Worm (Caenorhabditis elegans) whole organism, late embryonic: ENCODE results near the gene R05H11.1.

ENCODE experiments used
- C08G9.2 ChIP-seq: sonication (generic microtip); optimal IDR thresholded peaks from 2 replicates; lab custom pipeline; 2016; ENCODE audit warnings: mild to moderate bottlenecking, missing genetic modification characterization, moderate library complexity, missing compliant biosample characterization
- C38D4.7 ChIP-seq: fragments of 200-800 bp; sonication (Bioruptor generic); optimal IDR thresholded peaks from 2 replicates; lab custom pipeline; 2018; ENCODE audit warnings: mild to moderate bottlenecking, missing genetic modification characterization, moderate library complexity, missing compliant biosample characterization
- F13H6.1 ChIP-seq: sonication (generic microtip); optimal IDR thresholded peaks from 2 replicates; lab custom pipeline; 2016; ENCODE audit warnings: missing genetic modification characterization, missing compliant biosample characterization
- K02D7.2 ChIP-seq: sonication (generic microtip); optimal IDR thresholded peaks from 2 replicates; lab custom pipeline; 2017; ENCODE audit warnings: mild to moderate bottlenecking, missing genetic modification characterization, missing compliant biosample characterization
- T23F11.4 ChIP-seq: fragments of 200-800 bp; sonication (Bioruptor generic); optimal IDR thresholded peaks from 2 replicates; lab custom pipeline; 2018; ENCODE audit warnings: mild to moderate bottlenecking, missing genetic modification characterization, missing compliant biosample characterization
- Y22D7AL.16 ChIP-seq: sonication (generic microtip); optimal IDR thresholded peaks from 2 replicates; lab custom pipeline; 2016; ENCODE audit warnings: missing genetic modification characterization, missing compliant biosample characterization
- ceh-2 ChIP-seq: sonication (generic microtip); optimal IDR thresholded peaks from 2 replicates; lab custom pipeline; 2016; ENCODE audit warnings: missing genotype, missing genetic modification characterization, missing compliant biosample characterization
- ceh-24 ChIP-seq: sonication (generic microtip); optimal IDR thresholded peaks from 2 replicates; lab custom pipeline; 2016; ENCODE audit warnings: mild to moderate bottlenecking, missing genetic modification characterization, missing compliant biosample characterization
- ceh-30 ChIP-seq: fragments of 150-350 bp; optimal IDR thresholded peaks from 2 replicates; lab custom pipeline; 2014; ENCODE audit warnings: missing biosample characterization, missing genetic modification characterization
- ceh-45 ChIP-seq: fragments of 200-800 bp; sonication (Bioruptor generic); IDR thresholded peaks from 2 replicates; pipeline ENCODE4 v1.3.6; 2022; ENCODE audit warnings: missing genetic modification reagents, missing genetic modification characterization, missing compliant biosample characterization
- ceh-48 ChIP-seq: sonication (generic microtip); optimal IDR thresholded peaks from 2 replicates; lab custom pipeline; 2016; ENCODE audit warnings: missing genetic modification characterization, inconsistent platforms, missing compliant biosample characterization
- che-1 ChIP-seq: sonication (generic microtip); optimal IDR thresholded peaks from 2 replicates; lab custom pipeline; 2016; ENCODE audit warnings: mild to moderate bottlenecking, missing genetic modification characterization, missing compliant biosample characterization
- eyg-1 ChIP-seq: sonication (generic microtip); optimal IDR thresholded peaks from 2 replicates; lab custom pipeline; 2016; ENCODE audit warnings: missing genotype, missing genetic modification characterization, missing compliant biosample characterization
- fax-1 ChIP-seq: sonication (generic microtip); optimal IDR thresholded peaks from 2 replicates; lab custom pipeline; 2016; ENCODE audit warnings: missing genotype, missing genetic modification characterization, missing compliant biosample characterization
- fkh-10 ChIP-seq: fragments of 150-350 bp; optimal IDR thresholded peaks from 2 replicates; lab custom pipeline; 2014; ENCODE audit warnings: missing biosample characterization, missing genetic modification reagents, missing genetic modification characterization
- hlh-15 ChIP-seq: sonication (generic microtip); optimal IDR thresholded peaks from 2 replicates; lab custom pipeline; 2016; ENCODE audit warnings: missing genetic modification characterization, missing compliant biosample characterization
- hlh-30 ChIP-seq: sonication (generic microtip); optimal IDR thresholded peaks from 2 replicates; lab custom pipeline; 2017; ENCODE audit warnings: antibody characterized with exemption, missing genetic modification characterization, missing compliant biosample characterization; ENCODE audit not compliant: insufficient read depth
- hlh-8 ChIP-seq: sonication (generic microtip); optimal IDR thresholded peaks from 2 replicates; lab custom pipeline; 2016; ENCODE audit warnings: missing genotype, missing genetic modification characterization, missing compliant biosample characterization
- lim-6 ChIP-seq: sonication (generic microtip); optimal IDR thresholded peaks from 2 replicates; lab custom pipeline; 2016; ENCODE audit warnings: missing genetic modification characterization, missing compliant biosample characterization
- madf-2 ChIP-seq: sonication (generic microtip); optimal IDR thresholded peaks from 2 replicates; lab custom pipeline; 2017; ENCODE audit warnings: missing genetic modification characterization, missing compliant biosample characterization
- mec-3 ChIP-seq: sonication (generic microtip); optimal IDR thresholded peaks from 2 replicates; lab custom pipeline; 2016; ENCODE audit warnings: borderline replicate concordance, missing genetic modification characterization, missing compliant biosample characterization
- nfya-1 ChIP-seq: sonication (generic microtip); optimal IDR thresholded peaks from 2 replicates; lab custom pipeline; 2017; ENCODE audit warnings: missing genetic modification characterization, mild to moderate bottlenecking, missing compliant biosample characterization, antibody characterized with exemption, moderate library complexity
- nhr-232 ChIP-seq: sonication (generic microtip); optimal IDR thresholded peaks from 2 replicates; lab custom pipeline; 2016; ENCODE audit warnings: missing genetic modification characterization, missing compliant biosample characterization
- odd-2 ChIP-seq: sonication (generic microtip); optimal IDR thresholded peaks from 2 replicates; lab custom pipeline; 2017; ENCODE audit warnings: antibody characterized with exemption, mild to moderate bottlenecking, missing genetic modification characterization, missing compliant biosample characterization
- pag-3 ChIP-seq: sonication (generic microtip); optimal IDR thresholded peaks from 2 replicates; lab custom pipeline; 2016; ENCODE audit warnings: missing compliant biosample characterization, missing genetic modification characterization, borderline replicate concordance
- pat-9 ChIP-seq: fragments of 200-800 bp; sonication (Bioruptor generic); optimal IDR thresholded peaks from 2 replicates; lab custom pipeline; 2018; ENCODE audit warnings: mild to moderate bottlenecking, missing genetic modification characterization, moderate library complexity, missing compliant biosample characterization
- pax-1 ChIP-seq: fragments of 150-350 bp; optimal IDR thresholded peaks from 2 replicates; lab custom pipeline; 2014; ENCODE audit warnings: missing biosample characterization, missing genetic modification characterization
- pha-4 ChIP-seq: fragments of 150-350 bp; optimal IDR thresholded peaks from 2 replicates; lab custom pipeline; 2018; ENCODE audit warnings: missing biosample characterization, missing genetic modification reagents, missing genetic modification characterization
- pqm-1 ChIP-seq: sonication (generic microtip); optimal IDR thresholded peaks from 2 replicates; lab custom pipeline; 2016; ENCODE audit warnings: missing genetic modification characterization, missing compliant biosample characterization
- pros-1 ChIP-seq: fragments of 150-350 bp; optimal IDR thresholded peaks from 2 replicates; lab custom pipeline; 2014; ENCODE audit warnings: missing biosample characterization, missing genetic modification reagents, missing genetic modification characterization
- tbx-2 ChIP-seq: sonication (generic microtip); optimal IDR thresholded peaks from 2 replicates; lab custom pipeline; 2016; ENCODE audit warnings: missing genetic modification characterization, missing compliant biosample characterization
- unc-42 ChIP-seq: sonication (generic microtip); optimal IDR thresholded peaks from 2 replicates; lab custom pipeline; 2016; ENCODE audit warnings: missing genotype, missing genetic modification characterization, missing compliant biosample characterization
- unc-86 ChIP-seq: sonication (generic microtip); optimal IDR thresholded peaks from 2 replicates; lab custom pipeline; 2016; ENCODE audit warnings: missing genetic modification characterization, missing compliant biosample characterization
- zip-5 ChIP-seq: sonication (generic microtip); optimal IDR thresholded peaks from 2 replicates; lab custom pipeline; 2016; ENCODE audit warnings: missing genetic modification characterization, missing compliant biosample characterization

R05H11.1 gene

ce11 chrIII:6795326-6795725 lies at the start of gene R05H11.1:
R05H11.1 (plus strand) TSS chrIII:6795626.
- TF ChIP-seq mec-3 (no peak), nhr-232 (tag; lab: Kevin White, UChicago) (no peak), pqm-1 (no peak), unc-86 (tag; lab: Kevin White, UChicago) (no peak), lim-6 (no peak), odd-2 (tag; lab: Kevin White, UChicago) (no peak)

ce11 chrIII:6746008-6746407 lies 49.4 kb upstream of the R05H11.1 start, which contains the start of gene dig-1:
dig-1 (plus strand) TSS chrIII:6746308.
- TF ChIP-seq pag-3: no peak
- no peak for TF ChIP-seq unc-42 (tag; lab: Kevin White, UChicago)
- TF ChIP-seq ceh-45 (GFP tag; lab: Robert Waterston, UW): no peak
- no peak for TF ChIP-seq hlh-15
- no peak for TF ChIP-seq lim-6
- TF ChIP-seq ceh-2 (tag; lab: Kevin White, UChicago): no peak
- no peak for TF ChIP-seq pat-9 (tag; lab: Kevin White, UChicago)
- no peak for TF ChIP-seq ceh-30 (tag; lab: Kevin White, UChicago)
- TF ChIP-seq madf-2: no peak
- TF ChIP-seq pha-4 (tag; lab: Kevin White, UChicago): no peak
- TF ChIP-seq T23F11.4 (GFP tag; lab: Kevin White, UChicago): no peak

ce11 chrIII:6746668-6747067 lies 48.8 kb upstream of the R05H11.1 start:
- TF ChIP-seq ceh-48 (tag; lab: Kevin White, UChicago): no peak
- TF ChIP-seq tbx-2: no peak
- no peak for TF ChIP-seq ceh-24 (tag; lab: Kevin White, UChicago)
- TF ChIP-seq pros-1 (tag; lab: Kevin White, UChicago): no peak
- no peak for TF ChIP-seq che-1
- no peak for TF ChIP-seq fkh-10 (GFP tag; lab: Kevin White, UChicago)
- no peak for TF ChIP-seq hlh-30 (tag; lab: Kevin White, UChicago)
- no peak for TF ChIP-seq zip-5 (tag; lab: Kevin White, UChicago)
- TF ChIP-seq pax-1 (tag; lab: Kevin White, UChicago): no peak
- TF ChIP-seq mec-3: no peak
- no peak for TF ChIP-seq pat-9 (tag; lab: Kevin White, UChicago)
- TF ChIP-seq eyg-1 (tag; lab: Kevin White, UChicago): no peak
- no peak for TF ChIP-seq K02D7.2 (tag; lab: Kevin White, UChicago)
- no peak for TF ChIP-seq T23F11.4 (GFP tag; lab: Kevin White, UChicago)
- no peak for TF ChIP-seq ceh-2 (tag; lab: Kevin White, UChicago)
- no peak for TF ChIP-seq nfya-1 (tag; lab: Kevin White, UChicago)

- TF ChIP-seq C38D4.7 (no peak), C08G9.2 (tag; lab: Kevin White, UChicago) (no peak), hlh-8 (tag; lab: Kevin White, UChicago) (no peak), odd-2 (tag; lab: Kevin White, UChicago) (no peak), K02D7.2 (tag; lab: Kevin White, UChicago) (no peak), fax-1 (tag; lab: Kevin White, UChicago) (no peak), unc-42 (tag; lab: Kevin White, UChicago) (no peak), Y22D7AL.16 (tag; lab: Kevin White, UChicago) (no peak), mec-3 (no peak), pqm-1 (no peak), unc-86 (tag; lab: Kevin White, UChicago) (no peak)
Measured at ce11 chrIII:6752612-6753011, 42.8 kb upstream of the R05H11.1 start.

ce11 chrIII:6756769-6757168 lies 38.7 kb upstream of the R05H11.1 start:
- TF ChIP-seq K02D7.2 (tag; lab: Kevin White, UChicago): no peak
- no peak for TF ChIP-seq ceh-2 (tag; lab: Kevin White, UChicago)
- TF ChIP-seq F13H6.1: no peak
